Worm (Caenorhabditis elegans): ENCODE results near the gene ugt-16.

Gene ugt-16

ce11 chrV:12835388-12835787 is 10.6 kb downstream of the ugt-16 start, which contains the start of gene C44H9.4:
TSS of gene C44H9.4 (plus strand) at chrV:12835688.
- no peak for TF ChIP-seq F49E8.2 (tag; optimal IDR thresholded peaks at IDR 0.05; ENCODE audit: insufficient read depth)

- TF ChIP-seq ccch-3 (GFP tag; optimal IDR thresholded peaks at IDR 0.05) (no peak), akir-1 (GFP tag; optimal IDR thresholded peaks at IDR 0.05) (no peak), atf-7 (tag; optimal IDR thresholded peaks at IDR 0.05) (no peak), ceh-91 (GFP tag; IDR thresholded peaks at IDR 0.05) (no peak), unc-130 (GFP tag; optimal IDR thresholded peaks at IDR 0.05) (no peak), C06A6.2 (GFP tag; conservative IDR thresholded peaks at IDR 0.05) (no peak), D2030.7 (GFP tag; IDR thresholded peaks at IDR 0.05) (no peak), cebp-2 (GFP tag; IDR thresholded peaks at IDR 0.05) (no peak), ztf-3 (GFP tag; optimal IDR thresholded peaks at IDR 0.05) (no peak), F49E8.2 (tag; optimal IDR thresholded peaks at IDR 0.05; ENCODE audit: insufficient read depth) (no peak), sea-2 (GFP tag; IDR thresholded peaks at IDR 0.05) (no peak), bed-1 (GFP tag; IDR thresholded peaks at IDR 0.05) (no peak), let-526 (GFP tag; IDR thresholded peaks at IDR 0.05) (no peak), hlh-12 (tag; optimal IDR thresholded peaks at IDR 0.05) (no peak), hmg-1.2 (GFP tag; IDR thresholded peaks at IDR 0.05) (no peak)
These were observed 19.9 kb downstream of the ugt-16 start for ce11 chrV:12844748-12845147.

- no peak for TF ChIP-seq tlf-1 (GFP tag; optimal IDR thresholded peaks at IDR 0.05)
- TF ChIP-seq hmg-20 (GFP tag; IDR thresholded peaks at IDR 0.05), result no peak
- no peak for TF ChIP-seq snpc-1.1 (tag; optimal IDR thresholded peaks at IDR 0.05; ENCODE audit: insufficient read depth)
- TF ChIP-seq ztf-26 (tag; optimal IDR thresholded peaks at IDR 0.05), result no peak
- peak; percentile 45 for TF ChIP-seq nhr-80 (tag; optimal IDR thresholded peaks at IDR 0.05)
- no peak for TF ChIP-seq hlh-26 (GFP tag; conservative IDR thresholded peaks at IDR 0.05)
- no peak for TF ChIP-seq gei-17 (GFP tag; optimal IDR thresholded peaks at IDR 0.05)
- TF ChIP-seq hlh-12 (tag; optimal IDR thresholded peaks at IDR 0.05), result no peak
These were observed 20.4 kb downstream of the ugt-16 start, which contains the start of gene C44H9.6 for ce11 chrV:12845247-12845646. TSS of gene C44H9.6 (minus strand) at chrV:12845347.

ce11 chrV:12849736-12850135 is 24.9 kb downstream of the ugt-16 start, which contains the start of gene C44H9.5:
TSS of gene C44H9.5 (minus strand) at chrV:12849864.
- TF ChIP-seq nhr-80 (tag; optimal IDR thresholded peaks at IDR 0.05) (peak; percentile 49), ceh-79 (tag; optimal IDR thresholded peaks at IDR 0.05) (no peak)

- TF ChIP-seq nhr-80 (tag; optimal IDR thresholded peaks at IDR 0.05) (peak; percentile 56), nhr-179 (tag; optimal IDR thresholded peaks at IDR 0.05) (no peak)
These were observed 27.5 kb downstream of the ugt-16 start for ce11 chrV:12852355-12852754.

ce11 chrV:12854766-12855165 is 29.9 kb downstream of the ugt-16 start, which contains the start of gene C44H9.7:
TSS of gene C44H9.7 (minus strand) at chrV:12854866.
- TF ChIP-seq madf-8 (GFP tag; conservative IDR thresholded peaks at IDR 0.05) (no peak), nhr-120 (GFP tag; IDR thresholded peaks at IDR 0.05) (no peak), akir-1 (GFP tag; optimal IDR thresholded peaks at IDR 0.05) (no peak), mel-28 (tag; optimal IDR thresholded peaks at IDR 0.05; ENCODE audit: borderline replicate concordance) (no peak), madf-6 (GFP tag; IDR thresholded peaks at IDR 0.05) (no peak), hlh-12 (tag; optimal IDR thresholded peaks at IDR 0.05) (no peak)

ce11 chrV:12859144-12859543 is 34.3 kb downstream of the ugt-16 start, which contains the start of gene anp-1:
TSS of gene anp-1 (plus strand) at chrV:12859444.
- TF ChIP-seq zfh-2 (GFP tag; conservative IDR thresholded peaks at IDR 0.05) (no peak), F22D6.2 (tag; optimal IDR thresholded peaks at IDR 0.05) (no peak), mes-4 (tag; optimal IDR thresholded peaks at IDR 0.05) (no peak), Y53G8AR.9 (GFP tag; conservative IDR thresholded peaks at IDR 0.05) (no peak), hmg-1.2 (GFP tag; IDR thresholded peaks at IDR 0.05) (no peak), lin-40 (tag; optimal IDR thresholded peaks at IDR 0.05) (no peak)
